Fruit fly (Drosophila melanogaster) whole organism, embryonic: Measurements from ENCODE around the gene Sbf.

Experiments used
- BEAF-32 ChIP-seq: fragments of 200-800 bp; sonication (Bioruptor generic); optimal IDR thresholded peaks from 3 replicates; lab custom pipeline; 2017; ENCODE audit warnings: missing biosample characterization, missing genetic modification characterization, mild to moderate bottlenecking, moderate library complexity, missing genetic modification reagents
- Bdp1 ChIP-seq: fragments of 200-800 bp; sonication (Bioruptor generic); optimal IDR thresholded peaks from 3 replicates; lab custom pipeline; 2016; ENCODE audit warnings: missing biosample characterization, missing genetic modification characterization
- BtbVII ChIP-seq: fragments of 200-800 bp; sonication (Bioruptor generic); optimal IDR thresholded peaks from 3 replicates; lab custom pipeline; 2017; ENCODE audit warnings: missing biosample characterization, mild to moderate bottlenecking, missing genetic modification characterization
- CG11696 ChIP-seq: fragments of 200-800 bp; sonication (Bioruptor generic); IDR thresholded peaks from 2 replicates; pipeline ENCODE4 v1.3.6; 2022; ENCODE audit warnings: missing biosample characterization, missing genetic modification characterization
- CG12659 ChIP-seq: fragments of 200-800 bp; sonication (Bioruptor generic); optimal IDR thresholded peaks from 3 replicates; lab custom pipeline; 2017; ENCODE audit warnings: mild to moderate bottlenecking, missing biosample characterization, missing genetic modification reagents, missing genetic modification characterization
- CG13296 ChIP-seq: fragments of 200-800 bp; sonication (Bioruptor generic); optimal IDR thresholded peaks from 3 replicates; lab custom pipeline; 2018; ENCODE audit warnings: missing biosample characterization, mild to moderate bottlenecking, missing genetic modification characterization
- CG14710 ChIP-seq: fragments of 200-800 bp; sonication (Bioruptor generic); optimal IDR thresholded peaks from 3 replicates; lab custom pipeline; 2019; ENCODE audit warnings: missing biosample characterization, mild to moderate bottlenecking, missing genetic modification characterization, moderate library complexity
- CG1602 ChIP-seq: fragments of 200-800 bp; sonication (Bioruptor generic); optimal IDR thresholded peaks from 3 replicates; lab custom pipeline; 2016; ENCODE audit warnings: missing biosample characterization, missing genetic modification characterization
- CG16813 ChIP-seq: fragments of 200-800 bp; sonication (Bioruptor generic); IDR thresholded peaks from 3 replicates; pipeline ENCODE4 v1.3.6; 2022; ENCODE audit warnings: missing biosample characterization, missing genetic modification characterization; ENCODE audit not compliant: partially characterized antibody
- CG17385 ChIP-seq: fragments of 200-800 bp; sonication (Bioruptor generic); optimal IDR thresholded peaks from 3 replicates; lab custom pipeline; 2018; ENCODE audit warnings: missing biosample characterization, mild to moderate bottlenecking, missing genetic modification characterization
- CG18764 ChIP-seq: fragments of 200-800 bp; sonication (Bioruptor generic); optimal IDR thresholded peaks from 3 replicates; lab custom pipeline; 2016; ENCODE audit warnings: missing biosample characterization, missing genetic modification characterization
- CG2712 ChIP-seq: fragments of 200-800 bp; optimal IDR thresholded peaks from 3 replicates; lab custom pipeline; 2019; ENCODE audit warnings: missing biosample characterization, mild to moderate bottlenecking, missing genetic modification characterization, moderate library complexity
- CG2889 ChIP-seq: fragments of 200-800 bp; sonication (Bioruptor generic); IDR thresholded peaks from 3 replicates; pipeline ENCODE4 v1.3.6; 2022; ENCODE audit warnings: missing biosample characterization, missing genetic modification characterization
- CG30403 ChIP-seq: fragments of 200-800 bp; sonication (Bioruptor generic); optimal IDR thresholded peaks from 3 replicates; lab custom pipeline; 2016; ENCODE audit warnings: missing biosample characterization, missing genetic modification characterization
- CG31388 ChIP-seq: fragments of 200-800 bp; sonication (Bioruptor generic); optimal IDR thresholded peaks from 2 replicates; lab custom pipeline; 2016; ENCODE audit warnings: missing biosample characterization, missing genetic modification characterization
- CG31441 ChIP-seq: fragments of 200-800 bp; sonication (Bioruptor generic); IDR thresholded peaks from 2 replicates; pipeline ENCODE4 v1.3.6; 2022; ENCODE audit warnings: missing biosample characterization, missing genetic modification characterization
- CG32532 ChIP-seq: fragments of 200-800 bp; sonication (Bioruptor generic); IDR thresholded peaks from 2 replicates; pipeline ENCODE4 v1.3.6; 2022; ENCODE audit warnings: missing biosample characterization, missing genetic modification characterization
- CG3281 ChIP-seq: fragments of 200-800 bp; sonication (Bioruptor generic); optimal IDR thresholded peaks from 3 replicates; lab custom pipeline; 2017; ENCODE audit warnings: missing biosample characterization, mild to moderate bottlenecking, missing genetic modification characterization
- CG4360 ChIP-seq: fragments of 200-800 bp; sonication (Bioruptor generic); IDR thresholded peaks from 2 replicates; pipeline ENCODE4 v1.3.6; 2022; ENCODE audit warnings: missing biosample characterization, missing genetic modification characterization
- CG4730 ChIP-seq: fragments of 200-800 bp; sonication (Bioruptor generic); IDR thresholded peaks from 2 replicates; pipeline ENCODE4 v1.3.6; 2022; ENCODE audit warnings: missing biosample characterization, missing genetic modification characterization
- CG9727 ChIP-seq: fragments of 200-800 bp; sonication (Bioruptor generic); optimal IDR thresholded peaks from 3 replicates; lab custom pipeline; 2017; ENCODE audit warnings: missing biosample characterization, mild to moderate bottlenecking, missing genetic modification characterization
- CkIIα-i1 ChIP-seq: fragments of 200-800 bp; sonication (Bioruptor generic); IDR thresholded peaks from 2 replicates; pipeline ENCODE4 v1.3.6; 2022; ENCODE audit warnings: missing biosample characterization, missing genetic modification characterization
- Dad ChIP-seq: fragments of 200-800 bp; sonication (Bioruptor generic); optimal IDR thresholded peaks from 3 replicates; lab custom pipeline; 2016; ENCODE audit warnings: missing biosample characterization, missing genetic modification characterization
- Dll ChIP-seq: fragments of 200-800 bp; sonication (Bioruptor generic); IDR thresholded peaks from 4 replicates; pipeline ENCODE4 v1.3.6; 2022; ENCODE audit warnings: missing biosample characterization, missing genetic modification characterization; ENCODE audit not compliant: partially characterized antibody
- Hmx ChIP-seq: fragments of 200-800 bp; sonication (Bioruptor generic); optimal IDR thresholded peaks from 2 replicates; lab custom pipeline; 2016; ENCODE audit warnings: missing biosample characterization, missing genetic modification characterization
- MBD-R2 ChIP-seq: fragments of 200-800 bp; sonication (Bioruptor generic); IDR thresholded peaks from 2 replicates; pipeline ENCODE4 v1.3.6; 2022; ENCODE audit warnings: missing biosample characterization, missing genetic modification characterization
- Nf-YA ChIP-seq: fragments of 200-800 bp; sonication (Bioruptor generic); IDR thresholded peaks from 2 replicates; pipeline ENCODE4 v1.3.6; 2022; ENCODE audit warnings: missing biosample characterization, missing genetic modification characterization
- Six4 ChIP-seq: fragments of 200-800 bp; sonication (Bioruptor generic); optimal IDR thresholded peaks from 2 replicates; lab custom pipeline; 2016; ENCODE audit warnings: missing biosample characterization, missing genetic modification characterization
- Tbp ChIP-seq: fragments of >200 bp; optimal IDR thresholded peaks from 2 replicates; lab custom pipeline; 2018; ENCODE audit warnings: missing biosample characterization, missing genetic modification characterization
- Xbp1 ChIP-seq: fragments of 200-800 bp; sonication (Bioruptor generic); optimal IDR thresholded peaks from 3 replicates; lab custom pipeline; 2016; ENCODE audit warnings: missing biosample characterization, mild to moderate bottlenecking, missing genetic modification characterization
- ac ChIP-seq: fragments of 200-800 bp; sonication (Bioruptor generic); optimal IDR thresholded peaks from 3 replicates; lab custom pipeline; 2017; ENCODE audit warnings: missing biosample characterization, mild to moderate bottlenecking, missing genetic modification characterization
- ato ChIP-seq: fragments of 200-800 bp; sonication (Bioruptor generic); IDR thresholded peaks from 2 replicates; pipeline ENCODE4 v1.3.6; 2022; ENCODE audit warnings: missing biosample characterization, missing genetic modification characterization; ENCODE audit not compliant: partially characterized antibody
- bcd ChIP-seq: fragments of 200-800 bp; sonication (Bioruptor generic); optimal IDR thresholded peaks from 2 replicates; lab custom pipeline; 2017; ENCODE audit warnings: missing biosample characterization, mild to moderate bottlenecking, missing genetic modification characterization
- crp ChIP-seq, 2 experiments: fragments of 200-800 bp; sonication (Bioruptor generic); optimal IDR thresholded peaks; 2 replicates in 1 of 2; 3 replicates in 1 of 2; lab custom pipeline; 2017; ENCODE audit warnings: missing biosample characterization in 2 of 2, missing genetic modification characterization in 2 of 2, mild to moderate bottlenecking in 1 of 2, moderate library complexity in 1 of 2
- cwo ChIP-seq: fragments of 200-800 bp; sonication (Bioruptor generic); optimal IDR thresholded peaks from 3 replicates; lab custom pipeline; 2017; ENCODE audit warnings: missing biosample characterization, missing genetic modification characterization, mild to moderate bottlenecking, moderate library complexity, missing genetic modification reagents
- gem ChIP-seq: fragments of 200-800 bp; sonication (Bioruptor generic); optimal IDR thresholded peaks from 2 replicates; lab custom pipeline; 2019; ENCODE audit warnings: missing biosample characterization, mild to moderate bottlenecking, missing genetic modification characterization, moderate library complexity
- gt ChIP-seq: fragments of 200-800 bp; sonication (Bioruptor generic); IDR thresholded peaks from 2 replicates; pipeline ENCODE4 v1.3.6; 2022; ENCODE audit warnings: missing biosample characterization, missing genetic modification characterization
- h ChIP-seq: fragments of >200 bp; optimal IDR thresholded peaks from 2 replicates; lab custom pipeline; 2017
- hth ChIP-seq: fragments of >200 bp; optimal IDR thresholded peaks from 2 replicates; lab custom pipeline; 2017; ENCODE audit warnings: inconsistent platforms
- lab ChIP-seq: fragments of 200-800 bp; sonication (Bioruptor generic); optimal IDR thresholded peaks from 3 replicates; lab custom pipeline; 2017; ENCODE audit warnings: missing biosample characterization, missing genetic modification characterization, mild to moderate bottlenecking, moderate library complexity, missing genetic modification reagents
- mld ChIP-seq: fragments of 200-800 bp; sonication (Bioruptor generic); IDR thresholded peaks from 3 replicates; pipeline ENCODE4 v1.3.6; 2022; ENCODE audit warnings: missing biosample characterization, missing genetic modification characterization; ENCODE audit not compliant: partially characterized antibody
- pros ChIP-seq: fragments of 200-800 bp; sonication (Bioruptor generic); optimal IDR thresholded peaks from 3 replicates; lab custom pipeline; 2019; ENCODE audit warnings: missing biosample characterization, mild to moderate bottlenecking, missing genetic modification characterization, moderate library complexity
- pzg ChIP-seq: fragments of 200-800 bp; sonication (Bioruptor generic); optimal IDR thresholded peaks from 3 replicates; lab custom pipeline; 2018; ENCODE audit warnings: missing biosample characterization, mild to moderate bottlenecking, missing genetic modification characterization, moderate library complexity
- sd ChIP-seq: fragments of 200-800 bp; sonication (Bioruptor generic); optimal IDR thresholded peaks from 3 replicates; lab custom pipeline; 2018; ENCODE audit warnings: missing biosample characterization, mild to moderate bottlenecking, missing genetic modification characterization, moderate library complexity
- slou ChIP-seq: fragments of 200-800 bp; sonication (Bioruptor generic); optimal IDR thresholded peaks from 3 replicates; lab custom pipeline; 2016; ENCODE audit warnings: missing biosample characterization, missing genetic modification characterization
- trem ChIP-seq: fragments of 200-800 bp; optimal IDR thresholded peaks from 3 replicates; lab custom pipeline; 2019; ENCODE audit warnings: missing biosample characterization, mild to moderate bottlenecking, missing genetic modification characterization, moderate library complexity
- vnd ChIP-seq: fragments of 200-800 bp; sonication (Bioruptor generic); IDR thresholded peaks from 3 replicates; pipeline ENCODE4 v1.3.6; 2022; ENCODE audit warnings: missing biosample characterization, missing genetic modification characterization; ENCODE audit not compliant: partially characterized antibody
- yki ChIP-seq: fragments of >200 bp; optimal IDR thresholded peaks from 3 replicates; lab custom pipeline; 2018

The Sbf gene

dm6 chr3R:11778012-11778865, 18.5 kb downstream of the Sbf start (continued):
- TF ChIP-seq Dad (peak; percentile 30), pzg (GFP tag; lab: Kevin White, UChicago) (peak; percentile 2), CG32532 (GFP tag; lab: Robert Waterston, UW) (peak; percentile 40; the same call in 1 of the 2 replicates), CG11696 (GFP tag; lab: Robert Waterston, UW) (no peak), trem (tag; lab: Kevin White, UChicago) (no peak), h (lab: Kevin White, UChicago) (no peak), sd (tag; lab: Kevin White, UChicago) (peak; percentile 77), Hmx (GFP tag; lab: Kevin White, UChicago) (no peak), ac (GFP tag; lab: Kevin White, UChicago) (peak; percentile 22), CG17385 (GFP tag; lab: Kevin White, UChicago) (peak; percentile 49), Six4 (GFP tag; lab: Kevin White, UChicago) (peak; percentile 61), Bdp1 (GFP tag; lab: Kevin White, UChicago) (peak; percentile 3), CG12659 (GFP tag; lab: Kevin White, UChicago) (peak; percentile 77), ato (GFP tag; lab: Robert Waterston, UW) (peak; percentile 59; the same call in 1 of the 2 replicates), CG9727 (GFP tag; lab: Kevin White, UChicago) (peak; percentile 87), CG18764 (GFP tag; lab: Kevin White, UChicago) (peak; percentile 52), CG13296 (GFP tag; lab: Kevin White, UChicago) (peak; percentile 41), crp (GFP tag; optimal IDR thresholded peaks at IDR 0.05; lab: Kevin White, UChicago) (peak in 1 of 2 experiments; percentile 13), MBD-R2 (GFP tag; lab: Robert Waterston, UW) (0 out of 2 replicates have a peak, but pooled peaks have one; percentile 8), Dll (peak; percentile 33; the same call in 1 of the 4 replicates), slou (GFP tag; lab: Kevin White, UChicago) (peak; percentile 18), yki (lab: Kevin White, UChicago) (peak; percentile 12), CG2712 (tag; lab: Kevin White, UChicago) (peak; percentile 78), BtbVII (GFP tag; lab: Kevin White, UChicago) (peak; percentile 61), CG14710 (peak; percentile 69), vnd (GFP tag; lab: Robert Waterston, UW) (0 out of 3 replicates have a peak, but pooled peaks have one; percentile 25), CG30403 (GFP tag; lab: Kevin White, UChicago) (peak; percentile 70), CG4730 (GFP tag; lab: Robert Waterston, UW) (0 out of 2 replicates have a peak, but pooled peaks have one; percentile 20), lab (GFP tag; lab: Kevin White, UChicago) (peak; percentile 63), CG1602 (GFP tag; lab: Kevin White, UChicago) (peak; percentile 58), BEAF-32 (GFP tag; lab: Kevin White, UChicago) (no peak), Xbp1 (peak; percentile 74), pros (peak; percentile 94), CG31441 (GFP tag; lab: Robert Waterston, UW) (peak; percentile 83), gt (GFP tag; lab: Robert Waterston, UW) (no peak), CG2889 (GFP tag; lab: Robert Waterston, UW) (no peak), CG4360 (no peak; the same call in 1 of the 2 replicates), cwo (peak; percentile 41), gem (tag; lab: Kevin White, UChicago) (peak; percentile 79), CG16813 (GFP tag; lab: Robert Waterston, UW) (0 out of 3 replicates have a peak, but pooled peaks have one; percentile 41), Nf-YA (no peak), mld (GFP tag; lab: Robert Waterston, UW) (no peak), CG31388 (no peak), Tbp (GFP tag; lab: Kevin White, UChicago) (no peak), hth (no peak), CG3281 (GFP tag; lab: Kevin White, UChicago) (peak; percentile 65), CkIIα-i1 (GFP tag; lab: Robert Waterston, UW) (no peak), bcd (GFP tag; lab: Kevin White, UChicago) (peak; percentile 73)
